Worm (Caenorhabditis elegans) whole organism, L2 larva: ENCODE measurements around the gene pcs-1.

Experiments used
- dmd-4 ChIP-seq: sonication (generic microtip); optimal IDR thresholded peaks from 2 replicates; lab custom pipeline; 2017; ENCODE audit warnings: missing biosample characterization, missing genetic modification characterization
- mbf-1 ChIP-seq: sonication (generic microtip); optimal IDR thresholded peaks from 2 replicates; lab custom pipeline; 2017; ENCODE audit warnings: missing biosample characterization, missing genetic modification characterization
- nhr-11 ChIP-seq: fragments of 150-350 bp; optimal IDR thresholded peaks from 2 replicates; lab custom pipeline; 2014; ENCODE audit warnings: missing biosample characterization, missing genetic modification characterization
- nhr-12 ChIP-seq: fragments of 150-350 bp; optimal IDR thresholded peaks from 2 replicates; lab custom pipeline; 2014; ENCODE audit warnings: missing biosample characterization, missing genetic modification characterization
- nhr-129 ChIP-seq: fragments of 150-350 bp; optimal IDR thresholded peaks from 2 replicates; lab custom pipeline; 2014; ENCODE audit warnings: missing biosample characterization, missing genetic modification characterization
- ztf-11 ChIP-seq: sonication (generic microtip); optimal IDR thresholded peaks from 2 replicates; lab custom pipeline; 2017; ENCODE audit warnings: missing biosample characterization, missing genetic modification characterization

DNA sequence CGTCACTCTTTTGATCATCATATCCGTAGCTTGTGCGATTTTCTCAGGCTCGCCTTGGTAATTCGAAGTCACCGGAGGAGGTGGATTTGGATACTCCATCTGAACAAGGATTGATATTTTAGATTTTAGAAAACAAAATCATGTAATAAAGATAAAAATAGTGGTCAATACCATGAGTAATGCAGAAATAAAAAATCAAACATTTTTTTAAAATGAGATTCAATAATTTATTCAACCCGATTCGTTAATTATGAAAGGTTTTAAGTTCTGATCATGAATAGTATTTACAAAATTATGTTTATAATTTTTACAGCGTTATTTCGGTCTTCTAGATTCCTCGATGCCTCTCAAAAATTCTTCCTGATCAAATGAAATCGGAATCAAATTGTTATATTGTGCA, 43.8 kb downstream of the pcs-1 start, which contains the start of gene mdt-8:
- no peak for TF ChIP-seq nhr-11 (tag; lab: Kevin White, UChicago)
- no peak for TF ChIP-seq nhr-129 (tag; lab: Kevin White, UChicago)
- no peak for TF ChIP-seq nhr-12 (tag; lab: Kevin White, UChicago)
- TF ChIP-seq dmd-4: no peak
- TF ChIP-seq ztf-11 (tag; lab: Kevin White, UChicago): no peak
- no peak for TF ChIP-seq mbf-1
